Fruit fly (Drosophila melanogaster): ENCODE measurements around the gene mtrm.

mtrm gene

dm6 chr3L:8418984-8419383, 6.2 kb downstream of the mtrm start (continued):
- TF ChIP-seq ham (GFP tag; IDR thresholded peaks at IDR 0.05) (no peak), row (GFP tag; IDR thresholded peaks at IDR 0.05) (0 out of 3 replicates have a peak, but pooled peaks have one; percentile 22), CG11695 (GFP tag; IDR thresholded peaks at IDR 0.05) (no peak), nau (GFP tag; optimal IDR thresholded peaks at IDR 0.05) (no peak), fu2 (GFP tag; optimal IDR thresholded peaks at IDR 0.05) (no peak), her (GFP tag; optimal IDR thresholded peaks at IDR 0.05) (no peak), Dll (GFP tag; IDR thresholded peaks at IDR 0.05; ENCODE audit: partially characterized antibody) (no peak), CG3163 (GFP tag; optimal IDR thresholded peaks at IDR 0.05) (no peak), CG30403 (GFP tag; optimal IDR thresholded peaks at IDR 0.05) (no peak), vvl (GFP tag; IDR thresholded peaks at IDR 0.05) (no peak), Xrp1 (GFP tag; IDR thresholded peaks at IDR 0.05) (peak; percentile 34; the same call in 1 of the 2 replicates), pnt (GFP tag; optimal IDR thresholded peaks at IDR 0.05) (peak; percentile 10), dpn (GFP tag; optimal IDR thresholded peaks at IDR 0.05) (peak in 1 of 2 experiments; percentile 18), sisA (GFP tag; IDR thresholded peaks at IDR 0.05) (0 out of 2 replicates have a peak, but pooled peaks have one; percentile 19), Drgx (GFP tag; IDR thresholded peaks at IDR 0.05) (peak; percentile 93), CG1603 (tag; optimal IDR thresholded peaks at IDR 0.05) (no peak), Hmx (GFP tag; optimal IDR thresholded peaks at IDR 0.05) (no peak), toy (GFP tag; IDR thresholded peaks at IDR 0.05) (no peak), gcm (GFP tag; optimal IDR thresholded peaks at IDR 0.05) (no peak), NK7.1 (GFP tag; optimal IDR thresholded peaks at IDR 0.05) (no peak), Stat92E (GFP tag; optimal IDR thresholded peaks at IDR 0.05) (no peak), CG8924 (tag; optimal IDR thresholded peaks at IDR 0.05) (no peak), D (optimal IDR thresholded peaks at IDR 0.05) (no peak), D (GFP tag; optimal IDR thresholded peaks at IDR 0.05) (peak; percentile 7), CG4820 (GFP tag; optimal IDR thresholded peaks at IDR 0.05) (peak; percentile 12), chm (GFP tag; IDR thresholded peaks at IDR 0.05) (no peak), lmd (GFP tag; IDR thresholded peaks at IDR 0.05) (peak; percentile 43), nmo (GFP tag; optimal IDR thresholded peaks at IDR 0.05) (peak; percentile 42), HmgZ (tag; optimal IDR thresholded peaks at IDR 0.05) (no peak), Aef1 (GFP tag; IDR thresholded peaks at IDR 0.05) (no peak), CG3065 (GFP tag; optimal IDR thresholded peaks at IDR 0.05) (no peak), knrl (GFP tag; IDR thresholded peaks at IDR 0.05; ENCODE audit: partially characterized antibody) (no peak), org-1 (GFP tag; optimal IDR thresholded peaks at IDR 0.05) (peak; percentile 7), CG6272 (GFP tag; IDR thresholded peaks at IDR 0.05) (no peak), h (optimal IDR thresholded peaks at IDR 0.05) (no peak), corto (GFP tag; optimal IDR thresholded peaks at IDR 0.05) (no peak), bcd (GFP tag; optimal IDR thresholded peaks at IDR 0.05) (peak; percentile 16), bsh (GFP tag; optimal IDR thresholded peaks at IDR 0.05) (peak; percentile 43 to 62), Oli (tag; optimal IDR thresholded peaks at IDR 0.05) (peak; percentile 16), CG4424 (GFP tag; optimal IDR thresholded peaks at IDR 0.05) (peak; percentile 19), Camta (GFP tag; optimal IDR thresholded peaks at IDR 0.05) (no peak), HLH3B (GFP tag; IDR thresholded peaks at IDR 0.05) (peak; percentile 39; the same call in 1 of the 2 replicates), CG10979 (tag; optimal IDR thresholded peaks at IDR 0.05) (peak; percentile 29), CG14441 (GFP tag; IDR thresholded peaks at IDR 0.05) (no peak), kay (GFP tag; optimal IDR thresholded peaks at IDR 0.05) (no peak), CG6689 (GFP tag; IDR thresholded peaks at IDR 0.05) (peak; percentile 19; the same call in 1 of the 2 replicates), tio (GFP tag; optimal IDR thresholded peaks at IDR 0.05) (no peak), Dek (tag; optimal IDR thresholded peaks at IDR 0.05) (no peak), Ets65A (GFP tag) (peak; percentile 1), CG12744 (GFP tag; optimal IDR thresholded peaks at IDR 0.05) (no peak), ap (GFP tag; IDR thresholded peaks at IDR 0.05) (no peak), Ssrp (tag; optimal IDR thresholded peaks at IDR 0.05) (peak; percentile 29), CoRest (tag; optimal IDR thresholded peaks at IDR 0.05) (no peak)
